Fruit fly (Drosophila melanogaster): ENCODE data around the gene CG6244.

DNA sequence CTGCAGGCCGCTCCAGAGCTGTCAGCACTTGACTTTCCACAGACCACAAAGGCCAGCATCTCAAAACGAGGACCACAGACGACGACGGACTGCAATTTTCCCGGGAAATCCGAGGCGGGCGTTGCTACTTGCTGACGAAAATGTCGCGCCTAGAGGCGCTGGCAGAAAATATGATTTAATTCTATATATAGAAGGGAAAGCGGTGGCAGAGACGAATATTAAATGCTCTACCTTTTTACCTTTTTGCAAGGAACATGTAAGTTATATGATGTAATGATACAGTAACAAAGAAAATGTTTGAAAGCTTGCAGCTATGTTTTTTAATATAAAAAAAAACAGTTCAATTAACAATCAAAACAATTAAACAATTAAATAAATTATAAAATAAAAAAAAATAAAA is 47.7 kb upstream of the CG6244 start:
- no peak for TF ChIP-seq toe (GFP tag; optimal IDR thresholded peaks at IDR 0.05)
- TF ChIP-seq cnc (optimal IDR thresholded peaks at IDR 0.05) = no peak
- TF ChIP-seq Hr96 (GFP tag; optimal IDR thresholded peaks at IDR 0.05) = no peak
- TF ChIP-seq CG5204 (GFP tag; optimal IDR thresholded peaks at IDR 0.05) = no peak
- TF ChIP-seq Mnt (GFP tag; optimal IDR thresholded peaks at IDR 0.05) = no peak
- TF ChIP-seq CG12768 (GFP tag; optimal IDR thresholded peaks at IDR 0.05) = no peak
- no peak for TF ChIP-seq kay (GFP tag; ENCODE audit: borderline replicate concordance)
- no peak for TF ChIP-seq pad (GFP tag; optimal IDR thresholded peaks at IDR 0.05)
- no peak for TF ChIP-seq tj (GFP tag; optimal IDR thresholded peaks at IDR 0.05)
- TF ChIP-seq Crg-1 (GFP tag; optimal IDR thresholded peaks at IDR 0.05) = no peak
- no peak for TF ChIP-seq CG11617 (GFP tag; optimal IDR thresholded peaks at IDR 0.05)
- no peak for TF ChIP-seq CG7101 (tag; optimal IDR thresholded peaks at IDR 0.05)
- TF ChIP-seq bab1 (GFP tag; optimal IDR thresholded peaks at IDR 0.05) = no peak
